Fruit fly (Drosophila melanogaster) whole organism, larva: ENCODE data around the gene CG15914.

Source experiments
- noc ChIP-seq: fragments of 200-800 bp; sonication (Bioruptor generic); optimal IDR thresholded peaks from 3 replicates; lab custom pipeline; 2019; ENCODE audit warnings: missing biosample characterization, mild to moderate bottlenecking, missing genetic modification characterization, moderate library complexity

CG15914 gene

dm6 chrX:15833957-15834356, 19.3 kb upstream of the CG15914 start:
- no peak for TF ChIP-seq noc (tag; lab: Kevin White, UChicago)

- no peak for TF ChIP-seq noc (tag; lab: Kevin White, UChicago)
Observed at dm6 chrX:15834594-15835236, 18.5 kb upstream of the CG15914 start.

dm6 chrX:15835393-15835792, 17.8 kb upstream of the CG15914 start, which contains the start of gene Chc:
Chc (minus strand) TSS chrX:15835490.
- no peak for TF ChIP-seq noc (tag; lab: Kevin White, UChicago)

- no peak for TF ChIP-seq noc (tag; lab: Kevin White, UChicago)
Observed at dm6 chrX:15837530-15837929, 15.7 kb upstream of the CG15914 start, which contains the start of gene CG8565. CG8565 (plus strand) TSS chrX:15837830.

- TF ChIP-seq noc (tag; lab: Kevin White, UChicago) = no peak
Observed at dm6 chrX:15840003-15840402, 13.2 kb upstream of the CG15914 start.

dm6 chrX:15841346-15841745, 11.9 kb upstream of the CG15914 start:
- no peak for TF ChIP-seq noc (tag; lab: Kevin White, UChicago)

dm6 chrX:15844139-15844538, 9.1 kb upstream of the CG15914 start, which contains the start of the genes ArgRS and CG8578:
ArgRS (minus strand) TSS chrX:15844145.
CG8578 (plus strand) TSS chrX:15844476.
- peak; percentile 74 for TF ChIP-seq noc (tag; lab: Kevin White, UChicago)

dm6 chrX:15849021-15849420, 4.2 kb upstream of the CG15914 start, which contains the start of gene sun:
sun (minus strand) TSS chrX:15849258.
- no peak for TF ChIP-seq noc (tag; lab: Kevin White, UChicago)

dm6 chrX:15857601-15858284, 4.5 kb downstream of the CG15914 start, which contains the start of the genes CG46440 and Myb:
CG46440 (minus strand) TSS chrX:15857823.
Myb (minus strand) TSS chrX:15857823.
- no peak for TF ChIP-seq noc (tag; lab: Kevin White, UChicago)

- no peak for TF ChIP-seq noc (tag; lab: Kevin White, UChicago)
Observed at dm6 chrX:15859387-15859786, 6.2 kb downstream of the CG15914 start, which contains the start of gene AlkB. AlkB (minus strand) TSS chrX:15859487.

- no peak for TF ChIP-seq noc (tag; lab: Kevin White, UChicago)
Observed at dm6 chrX:15859869-15860268, 6.6 kb downstream of the CG15914 start, which contains the start of gene Gbeta13F. Gbeta13F (plus strand) TSS chrX:15860115.

- no peak for TF ChIP-seq noc (tag; lab: Kevin White, UChicago)
Observed at dm6 chrX:15860479-15860878, 7.3 kb downstream of the CG15914 start.

dm6 chrX:15866032-15866431, 12.8 kb downstream of the CG15914 start:
- TF ChIP-seq noc (tag; lab: Kevin White, UChicago) = no peak

- no peak for TF ChIP-seq noc (tag; lab: Kevin White, UChicago)
Observed at dm6 chrX:15866799-15867412, 13.7 kb downstream of the CG15914 start.

- TF ChIP-seq noc (tag; lab: Kevin White, UChicago) = peak; percentile 100
Observed at dm6 chrX:15867863-15868262, 14.6 kb downstream of the CG15914 start, which contains the start of gene Gapdh2. Gapdh2 (plus strand) TSS chrX:15868145.

- no peak for TF ChIP-seq noc (tag; lab: Kevin White, UChicago)
Observed at dm6 chrX:15868781-15869180, 15.6 kb downstream of the CG15914 start.
